Worm (Caenorhabditis elegans) whole organism, L4 larva: ENCODE data around the gene B0457.4.
A peak's percentile ranks its signal among the peaks of the same experiment; 100 is the strongest.

Source experiments
- D1046.2 ChIP-seq: fragments of 200-800 bp; sonication (Bioruptor generic); IDR thresholded peaks from 2 replicates; pipeline ENCODE4 v1.3.6; 2022; ENCODE audit warnings: missing genetic modification characterization, missing compliant biosample characterization
- F26F4.8 ChIP-seq: fragments of 200-800 bp; sonication (Bioruptor generic); conservative IDR thresholded peaks from 2 replicates; pipeline ENCODE4 v1.3.6; 2022; ENCODE audit warnings: missing genetic modification characterization, missing compliant biosample characterization
- T20F7.1 ChIP-seq: fragments of 200-800 bp; sonication (Bioruptor generic); optimal IDR thresholded peaks from 2 replicates; lab custom pipeline; 2018; ENCODE audit warnings: mild to moderate bottlenecking, missing genetic modification characterization, missing compliant biosample characterization
- Y48G9A.11 ChIP-seq: fragments of 200-800 bp; sonication (Bioruptor generic); IDR thresholded peaks from 2 replicates; pipeline ENCODE4 v1.3.6; 2022; ENCODE audit warnings: missing genetic modification reagents, missing genetic modification characterization, missing compliant biosample characterization
- Y75B8A.6 ChIP-seq: fragments of 200-800 bp; sonication (Bioruptor generic); IDR thresholded peaks from 2 replicates; pipeline ENCODE4 v1.3.6; 2022; ENCODE audit warnings: missing genetic modification reagents, missing genetic modification characterization, missing compliant biosample characterization
- aha-1 ChIP-seq: fragments of 150-350 bp; peaks from one replicate; lab custom pipeline; 2014; ENCODE audit warnings: missing biosample characterization, missing genetic modification characterization
- ama-1 ChIP-seq: fragments of 150-350 bp; optimal IDR thresholded peaks from 2 replicates; lab custom pipeline; 2014; ENCODE audit warnings: inconsistent platforms, mixed read lengths
- ceh-28 ChIP-seq: fragments of 150-350 bp; optimal IDR thresholded peaks from 2 replicates; lab custom pipeline; 2014; ENCODE audit warnings: missing biosample characterization, missing genetic modification reagents, missing genetic modification characterization
- ceh-32 ChIP-seq: sonication (generic microtip); optimal IDR thresholded peaks from 2 replicates; lab custom pipeline; 2016; ENCODE audit warnings: mild to moderate bottlenecking, missing genetic modification characterization, missing compliant biosample characterization; ENCODE audit not compliant: poor library complexity
- ceh-62 ChIP-seq: sonication (generic microtip); optimal IDR thresholded peaks from 2 replicates; lab custom pipeline; 2017; ENCODE audit warnings: missing biosample characterization, missing genetic modification characterization
- ces-1 ChIP-seq: fragments of 150-350 bp; sonication (generic microtip); optimal IDR thresholded peaks from 4 replicates; lab custom pipeline; 2014; ENCODE audit warnings: missing biosample characterization, missing genetic modification reagents, missing genetic modification characterization
- daf-12 ChIP-seq: fragments of 150-350 bp; optimal IDR thresholded peaks from 2 replicates; lab custom pipeline; 2014; ENCODE audit warnings: missing biosample characterization, missing genetic modification reagents, missing genetic modification characterization
- dmd-9 ChIP-seq: fragments of 200-800 bp; sonication (Bioruptor generic); IDR thresholded peaks from 2 replicates; pipeline ENCODE4 v1.3.6; 2022; ENCODE audit warnings: missing genetic modification reagents, missing genetic modification characterization, missing compliant biosample characterization
- dve-1 ChIP-seq: sonication (generic microtip); optimal IDR thresholded peaks from 2 replicates; lab custom pipeline; 2017; ENCODE audit warnings: antibody characterized with exemption, mild to moderate bottlenecking, missing genetic modification characterization, missing compliant biosample characterization; ENCODE audit not compliant: insufficient read depth
- egl-27 ChIP-seq: sonication (generic microtip); optimal IDR thresholded peaks from 3 replicates; lab custom pipeline; 2017; ENCODE audit warnings: missing biosample characterization, missing genetic modification reagents, missing genetic modification characterization
- egl-43 ChIP-seq: fragments of 200-800 bp; sonication (Bioruptor generic); IDR thresholded peaks from 2 replicates; pipeline ENCODE4 v1.3.6; 2022; ENCODE audit warnings: missing genetic modification reagents, missing genetic modification characterization, missing compliant biosample characterization
- fkh-10 ChIP-seq: fragments of 150-350 bp; optimal IDR thresholded peaks from 2 replicates; lab custom pipeline; 2014; ENCODE audit warnings: missing biosample characterization, missing genetic modification reagents, missing genetic modification characterization
- fos-1 ChIP-seq: fragments of 150-350 bp; optimal IDR thresholded peaks from 2 replicates; lab custom pipeline; 2014; ENCODE audit warnings: missing biosample characterization, missing genetic modification characterization
- hlh-11 ChIP-seq: fragments of 200-800 bp; sonication (Bioruptor generic); optimal IDR thresholded peaks from 2 replicates; lab custom pipeline; 2018; ENCODE audit warnings: mild to moderate bottlenecking, missing genetic modification characterization, missing compliant biosample characterization
- hlh-30 ChIP-seq: sonication (generic microtip); optimal IDR thresholded peaks from 2 replicates; lab custom pipeline; 2017; ENCODE audit warnings: antibody characterized with exemption, mild to moderate bottlenecking, missing genetic modification characterization, missing compliant biosample characterization; ENCODE audit not compliant: insufficient read depth
- lin-1 ChIP-seq: fragments of 200-800 bp; sonication (Bioruptor generic); IDR thresholded peaks from 2 replicates; pipeline ENCODE4 v1.3.6; 2022; ENCODE audit warnings: missing genetic modification reagents, missing genetic modification characterization, missing compliant biosample characterization
- lin-13 ChIP-seq: fragments of 150-350 bp; optimal IDR thresholded peaks from 2 replicates; lab custom pipeline; 2014; ENCODE audit warnings: missing biosample characterization, missing genetic modification reagents, missing genetic modification characterization
- lin-39 ChIP-seq: fragments of 150-350 bp; optimal IDR thresholded peaks from 2 replicates; lab custom pipeline; 2014; ENCODE audit warnings: missing biosample characterization, missing genetic modification reagents, missing genetic modification characterization
- lsy-2 ChIP-seq, 2 experiments: fragments of 150-350 bp in 1 of 2; sonication (generic microtip) in 1 of 2; optimal IDR thresholded peaks; 2 replicates each; lab custom pipeline; 2014 to 2017; ENCODE audit warnings: missing biosample characterization in 2 of 2, missing genetic modification characterization in 2 of 2
- madf-5 ChIP-seq, 2 experiments: fragments of 200-800 bp; sonication (Bioruptor generic); IDR thresholded peaks; 2 replicates each; pipeline ENCODE4 v1.3.6; 2022; ENCODE audit warnings: missing compliant biosample characterization in 2 of 2, missing genetic modification characterization in 2 of 2
- mdl-1 ChIP-seq, 2 experiments: fragments of 150-350 bp in 1 of 2; sonication (generic microtip) in 1 of 2; optimal IDR thresholded peaks; 2 replicates each; lab custom pipeline; 2014 to 2017; ENCODE audit warnings: missing biosample characterization in 2 of 2, missing genetic modification characterization in 2 of 2
- mdt-29 ChIP-seq: fragments of 200-800 bp; sonication (Bioruptor generic); IDR thresholded peaks from 2 replicates; pipeline ENCODE4 v1.3.6; 2022; ENCODE audit warnings: missing genetic modification reagents, missing genetic modification characterization, missing compliant biosample characterization
- mep-1 ChIP-seq: fragments of 150-350 bp; sonication (generic microtip); optimal IDR thresholded peaks from 3 replicates; lab custom pipeline; 2014; ENCODE audit warnings: missing biosample characterization, missing genetic modification characterization
- nhr-10 ChIP-seq: fragments of 150-350 bp; optimal IDR thresholded peaks from 2 replicates; lab custom pipeline; 2014; ENCODE audit warnings: missing biosample characterization, missing genetic modification characterization
- nhr-102 ChIP-seq: sonication (generic microtip); optimal IDR thresholded peaks from 2 replicates; lab custom pipeline; 2016; ENCODE audit warnings: mild to moderate bottlenecking, missing genetic modification characterization, moderate library complexity, missing compliant biosample characterization
- nhr-11 ChIP-seq: fragments of 150-350 bp; optimal IDR thresholded peaks from 2 replicates; lab custom pipeline; 2014; ENCODE audit warnings: missing biosample characterization, missing genetic modification characterization
- nhr-111 ChIP-seq: fragments of 200-800 bp; sonication (Bioruptor generic); optimal IDR thresholded peaks from 2 replicates; lab custom pipeline; 2018; ENCODE audit warnings: mild to moderate bottlenecking, missing genetic modification characterization, missing compliant biosample characterization
- nhr-42 ChIP-seq: fragments of 200-800 bp; sonication (Bioruptor generic); IDR thresholded peaks from 2 replicates; pipeline ENCODE4 v1.3.6; 2022; ENCODE audit warnings: missing genetic modification characterization, missing compliant biosample characterization
- nhr-48 ChIP-seq: sonication (generic microtip); optimal IDR thresholded peaks from 2 replicates; lab custom pipeline; 2016; ENCODE audit warnings: mild to moderate bottlenecking, missing genetic modification characterization, missing compliant biosample characterization
- nhr-6 ChIP-seq: fragments of 150-350 bp; optimal IDR thresholded peaks from 2 replicates; lab custom pipeline; 2014; ENCODE audit warnings: missing biosample characterization, missing genetic modification characterization
- nhr-76 ChIP-seq: fragments of 150-350 bp; optimal IDR thresholded peaks from 2 replicates; lab custom pipeline; 2014; ENCODE audit warnings: missing biosample characterization, missing genetic modification characterization
- pha-4 ChIP-seq, 2 experiments: fragments of 150-350 bp in 1 of 2; fragments of 200-800 bp in 1 of 2; sonication (Bioruptor generic) in 1 of 2; IDR thresholded peaks in 1 of 2; optimal IDR thresholded peaks in 1 of 2; 2 replicates each; pipeline versions ENCODE4 v1.3.6 to Lab custom; 2014 to 2022; ENCODE audit warnings: missing genetic modification characterization in 2 of 2, missing genetic modification reagents in 2 of 2, missing biosample characterization in 1 of 2, missing compliant biosample characterization in 1 of 2
- pqm-1 ChIP-seq: sonication (generic microtip); optimal IDR thresholded peaks from 2 replicates; lab custom pipeline; 2017; ENCODE audit warnings: missing biosample characterization, missing genetic modification characterization
- sdz-12 ChIP-seq: fragments of 200-800 bp; sonication (Bioruptor generic); optimal IDR thresholded peaks from 2 replicates; lab custom pipeline; 2018; ENCODE audit warnings: mild to moderate bottlenecking, missing genetic modification characterization, missing compliant biosample characterization
- set-16 ChIP-seq: fragments of 200-800 bp; sonication (Bioruptor generic); IDR thresholded peaks from 2 replicates; pipeline ENCODE4 v1.3.6; 2022; ENCODE audit warnings: missing genetic modification reagents, missing genetic modification characterization, missing compliant biosample characterization
- skn-1 ChIP-seq: fragments of 150-350 bp; optimal IDR thresholded peaks from 2 replicates; lab custom pipeline; 2014; ENCODE audit warnings: missing biosample characterization, missing genetic modification characterization
- snpc-1.2 ChIP-seq: fragments of 200-800 bp; sonication (Bioruptor generic); IDR thresholded peaks from 2 replicates; pipeline ENCODE4 v1.3.6; 2022; ENCODE audit warnings: missing genetic modification reagents, missing genetic modification characterization, missing compliant biosample characterization
- spr-1 ChIP-seq: sonication (generic microtip); optimal IDR thresholded peaks from 2 replicates; lab custom pipeline; 2016; ENCODE audit warnings: mild to moderate bottlenecking, missing genetic modification characterization, missing compliant biosample characterization
- spr-3 ChIP-seq: fragments of 200-800 bp; sonication (Bioruptor generic); optimal IDR thresholded peaks from 2 replicates; lab custom pipeline; 2018; ENCODE audit warnings: mild to moderate bottlenecking, missing genetic modification characterization, missing compliant biosample characterization
- unc-62 ChIP-seq, 3 experiments: fragments of 150-350 bp in 1 of 3; sonication (generic microtip); optimal IDR thresholded peaks in 2 of 3; peaks in 1 of 3; 1 replicate in 1 of 3; 2 replicates in 2 of 3; lab custom pipeline; 2014 to 2017; ENCODE audit warnings: missing biosample characterization in 3 of 3, missing genetic modification characterization in 3 of 3, missing genetic modification reagents in 3 of 3, missing genotype in 1 of 3
- zfp-2 ChIP-seq: sonication (generic microtip); optimal IDR thresholded peaks from 2 replicates; lab custom pipeline; 2016; ENCODE audit warnings: mild to moderate bottlenecking, missing genetic modification characterization, missing compliant biosample characterization
- zip-11 ChIP-seq: fragments of 200-800 bp; sonication (Bioruptor generic); IDR thresholded peaks from 2 replicates; pipeline ENCODE4 v1.3.6; 2022; ENCODE audit warnings: missing genetic modification characterization, missing compliant biosample characterization
- ztf-7 ChIP-seq: fragments of 150-350 bp; optimal IDR thresholded peaks from 2 replicates; lab custom pipeline; 2014; ENCODE audit warnings: missing biosample characterization, missing genetic modification characterization

The B0457.4 gene

ce11 chrII:8932392-8932791 is 20.6 kb upstream of the B0457.4 start:
- TF ChIP-seq nhr-10 (tag; lab: Kevin White, UChicago) (no peak), set-16 (peak; percentile 48), aha-1 (tag; lab: Kevin White, UChicago) (peak; percentile 88)

- no peak for TF ChIP-seq nhr-111 (GFP tag; lab: Kevin White, UChicago)
- no peak for TF ChIP-seq nhr-102 (tag; lab: Kevin White, UChicago)
- TF ChIP-seq lin-39 (tag; lab: Kevin White, UChicago): no peak
- TF ChIP-seq hlh-11: peak; percentile 72
- no peak for TF ChIP-seq snpc-1.2 (GFP tag; lab: Robert Waterston, UW)
- TF ChIP-seq pqm-1: no peak
- TF ChIP-seq nhr-6 (tag; lab: Kevin White, UChicago): no peak
- no peak for TF ChIP-seq nhr-42 (GFP tag; lab: Robert Waterston, UW)
- TF ChIP-seq ceh-28 (tag; lab: Kevin White, UChicago): no peak
- no peak for TF ChIP-seq ceh-32 (tag; lab: Kevin White, UChicago)
- no peak for TF ChIP-seq fos-1 (tag; lab: Kevin White, UChicago)
- TF ChIP-seq fkh-10: no peak
- no peak for TF ChIP-seq madf-5 (GFP tag; IDR thresholded peaks at IDR 0.05; lab: Robert Waterston, UW)
- no peak for TF ChIP-seq ceh-62 (tag; lab: Kevin White, UChicago)
- TF ChIP-seq zfp-2: no peak
- 0 out of 2 replicates have a peak, but pooled peaks have one; percentile 11 for TF ChIP-seq F26F4.8 (GFP tag; lab: Robert Waterston, UW)
- TF ChIP-seq Y75B8A.6 (GFP tag; lab: Robert Waterston, UW): 0 out of 2 replicates have a peak, but pooled peaks have one; percentile 7
- TF ChIP-seq lin-13: no peak
- TF ChIP-seq pha-4 (GFP tag; IDR thresholded peaks at IDR 0.05; lab: Robert Waterston, UW): 0 out of 2 replicates have a peak, but pooled peaks have one; percentile 34
- TF ChIP-seq pha-4 (tag; optimal IDR thresholded peaks at IDR 0.05; lab: Kevin White, UChicago): no peak
- TF ChIP-seq ama-1: no peak
- no peak for TF ChIP-seq sdz-12
- TF ChIP-seq nhr-76 (tag; lab: Kevin White, UChicago): no peak
- no peak for TF ChIP-seq nhr-48 (tag; lab: Kevin White, UChicago)
- no peak for TF ChIP-seq dmd-9 (GFP tag; lab: Robert Waterston, UW)
- TF ChIP-seq nhr-11 (tag; lab: Kevin White, UChicago): no peak
- no peak for TF ChIP-seq Y48G9A.11 (GFP tag; lab: Robert Waterston, UW)
- TF ChIP-seq egl-43 (GFP tag; lab: Robert Waterston, UW): 0 out of 2 replicates have a peak, but pooled peaks have one; percentile 3
- peak; percentile 28 for TF ChIP-seq dve-1 (tag; lab: Kevin White, UChicago)
- TF ChIP-seq mdl-1 (tag; optimal IDR thresholded peaks at IDR 0.05; lab: Kevin White, UChicago): peak in 1 of 2 experiments; percentile 61
- TF ChIP-seq zip-11 (GFP tag; lab: Robert Waterston, UW): no peak
- TF ChIP-seq T20F7.1: no peak
- TF ChIP-seq lin-1 (GFP tag; lab: Robert Waterston, UW): no peak
- TF ChIP-seq daf-12 (tag; lab: Kevin White, UChicago): no peak
- no peak for TF ChIP-seq skn-1 (tag; lab: Kevin White, UChicago)
- peak in 1 of 2 experiments; percentile 82 for TF ChIP-seq unc-62 (GFP tag; optimal IDR thresholded peaks at IDR 0.05 in 1 of 2; lab: Kevin White, UChicago)
- no peak for TF ChIP-seq unc-62 (tag; optimal IDR thresholded peaks at IDR 0.05; lab: Kevin White, UChicago)
- TF ChIP-seq lsy-2 (tag; optimal IDR thresholded peaks at IDR 0.05; lab: Kevin White, UChicago): peak; percentile 0 to 28
- TF ChIP-seq spr-1 (tag; lab: Kevin White, UChicago): peak; percentile 4
- TF ChIP-seq spr-3 (GFP tag; lab: Kevin White, UChicago): no peak
- no peak for TF ChIP-seq mep-1 (tag; lab: Kevin White, UChicago)
- no peak for TF ChIP-seq mdt-29 (GFP tag; lab: Robert Waterston, UW)
- no peak for TF ChIP-seq ztf-7 (tag; lab: Kevin White, UChicago)
- TF ChIP-seq egl-27: no peak
- no peak for TF ChIP-seq ces-1
- TF ChIP-seq D1046.2 (GFP tag; lab: Robert Waterston, UW): no peak
- TF ChIP-seq aha-1 (tag; lab: Kevin White, UChicago): peak; percentile 99
- TF ChIP-seq hlh-30 (tag; lab: Kevin White, UChicago): peak; percentile 76
Observed at ce11 chrII:8931405-8932149, 19.7 kb upstream of the B0457.4 start.
